Worm (Caenorhabditis elegans) whole organism, L1 larva: ENCODE results near the gene C07D10.5.
A peak's percentile ranks its signal among the peaks of the same experiment; 100 is the strongest.

Experiments
- ama-1 ChIP-seq: fragments of 150-350 bp; optimal IDR thresholded peaks from 2 replicates; lab custom pipeline; 2014
- efl-1 ChIP-seq, 4 experiments: fragments of 150-350 bp; optimal IDR thresholded peaks in 3 of 4; peaks in 1 of 4; 1 replicate in 1 of 4; 2 replicates in 3 of 4; lab custom pipeline; 2014; ENCODE audit warnings: missing biosample characterization in 2 of 4, missing genetic modification characterization in 2 of 4, missing genetic modification reagents in 2 of 4
- irx-1 ChIP-seq: sonication (generic microtip); optimal IDR thresholded peaks from 2 replicates; lab custom pipeline; 2016; ENCODE audit warnings: missing genetic modification characterization, missing compliant biosample characterization
- lin-35 ChIP-seq, 2 experiments: fragments of 150-350 bp; optimal IDR thresholded peaks; 2 replicates each; lab custom pipeline; 2014; ENCODE audit warnings: missing biosample characterization in 2 of 2, missing genetic modification characterization in 2 of 2, missing genetic modification reagents in 2 of 2
- mdl-1 ChIP-seq, 2 experiments: fragments of 150-350 bp; optimal IDR thresholded peaks; 2 replicates each; lab custom pipeline; 2014 to 2017; ENCODE audit warnings: missing biosample characterization in 2 of 2, missing genetic modification characterization in 2 of 2, inconsistent platforms in 1 of 2
- mep-1 ChIP-seq: fragments of 150-350 bp; optimal IDR thresholded peaks from 2 replicates; lab custom pipeline; 2014; ENCODE audit warnings: missing biosample characterization, missing genetic modification characterization
- nhr-77 ChIP-seq: fragments of 150-350 bp; optimal IDR thresholded peaks from 2 replicates; lab custom pipeline; 2014; ENCODE audit warnings: missing biosample characterization, missing genetic modification characterization
- pag-3 ChIP-seq: sonication (generic microtip); optimal IDR thresholded peaks from 2 replicates; lab custom pipeline; 2017; ENCODE audit warnings: missing genetic modification characterization, mild to moderate bottlenecking, missing compliant biosample characterization, antibody characterized with exemption, borderline replicate concordance; ENCODE audit not compliant: insufficient read depth
- swsn-7 ChIP-seq: sonication (generic microtip); optimal IDR thresholded peaks from 2 replicates; lab custom pipeline; 2016; ENCODE audit warnings: missing genetic modification characterization, missing compliant biosample characterization
- unc-62 ChIP-seq: fragments of 150-350 bp; optimal IDR thresholded peaks from 2 replicates; lab custom pipeline; 2014; ENCODE audit warnings: missing biosample characterization, missing genetic modification reagents, missing genetic modification characterization

- TF ChIP-seq efl-1 (optimal IDR thresholded peaks at IDR 0.05; lab: Kevin White, UChicago) = peak; percentile 11 to 38
- TF ChIP-seq efl-1 (GFP tag; optimal IDR thresholded peaks at IDR 0.05 in 1 of 2; lab: Kevin White, UChicago) = peak in 1 of 2 experiments; percentile 78
- TF ChIP-seq irx-1 (tag; lab: Kevin White, UChicago) = no peak
- TF ChIP-seq pag-3 (tag; lab: Kevin White, UChicago) = peak; percentile 9
- no peak for TF ChIP-seq mdl-1 (tag; optimal IDR thresholded peaks at IDR 0.05; lab: Kevin White, UChicago)
- TF ChIP-seq nhr-77 (tag; lab: Kevin White, UChicago) = no peak
- TF ChIP-seq mep-1 (tag; lab: Kevin White, UChicago) = peak; percentile 50
- no peak for TF ChIP-seq unc-62 (GFP tag; lab: Kevin White, UChicago)
- TF ChIP-seq swsn-7 (tag; lab: Kevin White, UChicago) = no peak
- TF ChIP-seq lin-35 (GFP tag; optimal IDR thresholded peaks at IDR 0.05; lab: Kevin White, UChicago) = peak in 1 of 2 experiments; percentile 24
- TF ChIP-seq ama-1 = no peak
These were observed 17.3 kb upstream of the C07D10.5 start, which contains the start of gene msra-1 for ce11 chrII:7363990-7364455.
